Fruit fly (Drosophila melanogaster) whole organism, embryonic: ENCODE data around the gene CG42826.

Source experiments
- Atf3 ChIP-seq: fragments of 200-800 bp; sonication (Bioruptor generic); optimal IDR thresholded peaks from 3 replicates; lab custom pipeline; 2016; ENCODE audit warnings: missing biosample characterization, missing genetic modification characterization
- CG10366 ChIP-seq: fragments of 200-800 bp; sonication (Bioruptor generic); IDR thresholded peaks from 2 replicates; pipeline ENCODE4 v1.3.6; 2022; ENCODE audit warnings: missing biosample characterization, missing genetic modification characterization
- CG10654 ChIP-seq: fragments of 200-800 bp; sonication (Bioruptor generic); optimal IDR thresholded peaks from 2 replicates; lab custom pipeline; 2016; ENCODE audit warnings: missing biosample characterization, missing genetic modification characterization
- CG11504 ChIP-seq: fragments of 200-800 bp; sonication (Bioruptor generic); optimal IDR thresholded peaks from 3 replicates; lab custom pipeline; 2019; ENCODE audit warnings: missing biosample characterization, mild to moderate bottlenecking, missing genetic modification characterization, moderate library complexity
- CG1233 ChIP-seq: fragments of 200-800 bp; sonication (Bioruptor generic); optimal IDR thresholded peaks from 4 replicates; lab custom pipeline; 2018; ENCODE audit warnings: missing biosample characterization, mild to moderate bottlenecking, missing genetic modification characterization
- CG13894 ChIP-seq: fragments of 200-800 bp; sonication (Bioruptor generic); optimal IDR thresholded peaks from 3 replicates; lab custom pipeline; 2018; ENCODE audit warnings: missing biosample characterization, mild to moderate bottlenecking, missing genetic modification characterization, moderate library complexity
- CG15514 ChIP-seq: fragments of 200-800 bp; sonication (Bioruptor generic); optimal IDR thresholded peaks from 3 replicates; lab custom pipeline; 2017; ENCODE audit warnings: missing biosample characterization, missing genetic modification characterization, mild to moderate bottlenecking, moderate library complexity, missing genetic modification reagents
- CG18619 ChIP-seq: fragments of 200-800 bp; sonication (Bioruptor generic); optimal IDR thresholded peaks from 3 replicates; lab custom pipeline; 2017; ENCODE audit warnings: missing biosample characterization, mild to moderate bottlenecking, missing genetic modification characterization
- CG2678 ChIP-seq: fragments of 200-800 bp; sonication (Bioruptor generic); optimal IDR thresholded peaks from 3 replicates; lab custom pipeline; 2019; ENCODE audit warnings: missing biosample characterization, mild to moderate bottlenecking, missing genetic modification characterization, moderate library complexity
- CG31224 ChIP-seq: fragments of 200-800 bp; sonication (Bioruptor generic); IDR thresholded peaks from 2 replicates; pipeline ENCODE4 v1.3.6; 2022; ENCODE audit warnings: missing biosample characterization, missing genetic modification characterization
- CG31441 ChIP-seq: fragments of 200-800 bp; sonication (Bioruptor generic); IDR thresholded peaks from 2 replicates; pipeline ENCODE4 v1.3.6; 2022; ENCODE audit warnings: missing biosample characterization, missing genetic modification characterization
- CG3281 ChIP-seq: fragments of 200-800 bp; sonication (Bioruptor generic); optimal IDR thresholded peaks from 3 replicates; lab custom pipeline; 2017; ENCODE audit warnings: missing biosample characterization, mild to moderate bottlenecking, missing genetic modification characterization
- CG3407 ChIP-seq: fragments of 200-800 bp; sonication (Bioruptor generic); optimal IDR thresholded peaks from 2 replicates; lab custom pipeline; 2018; ENCODE audit warnings: missing biosample characterization, mild to moderate bottlenecking, missing genetic modification characterization
- CG3995 ChIP-seq: fragments of 200-800 bp; sonication (Bioruptor generic); optimal IDR thresholded peaks from 3 replicates; lab custom pipeline; 2016; ENCODE audit warnings: missing biosample characterization, missing genetic modification characterization
- CG4424 ChIP-seq: fragments of 200-800 bp; sonication (Bioruptor generic); optimal IDR thresholded peaks from 3 replicates; lab custom pipeline; 2016; ENCODE audit warnings: missing biosample characterization, missing genetic modification characterization
- CG4617 ChIP-seq: fragments of 200-800 bp; sonication (Bioruptor generic); optimal IDR thresholded peaks from 3 replicates; lab custom pipeline; 2016; ENCODE audit warnings: missing biosample characterization, missing genetic modification characterization, borderline replicate concordance
- CG6765 ChIP-seq: fragments of 200-800 bp; sonication (Bioruptor generic); optimal IDR thresholded peaks from 3 replicates; lab custom pipeline; 2017; ENCODE audit warnings: missing biosample characterization, mild to moderate bottlenecking, missing genetic modification characterization
- CG7271 ChIP-seq: fragments of 200-800 bp; sonication (Bioruptor generic); optimal IDR thresholded peaks from 2 replicates; lab custom pipeline; 2018; ENCODE audit warnings: missing biosample characterization, mild to moderate bottlenecking, missing genetic modification characterization, moderate library complexity
- CG7839 ChIP-seq: fragments of 200-800 bp; sonication (Bioruptor generic); optimal IDR thresholded peaks from 3 replicates; lab custom pipeline; 2018; ENCODE audit warnings: missing biosample characterization, mild to moderate bottlenecking, missing genetic modification characterization, moderate library complexity
- CG8290 ChIP-seq, 3 experiments: fragments of 200-800 bp; sonication (Bioruptor generic); optimal IDR thresholded peaks; 2 replicates each; lab custom pipeline; 2016 to 2019; ENCODE audit warnings: missing biosample characterization in 3 of 3, missing genetic modification characterization in 3 of 3, mild to moderate bottlenecking in 2 of 3, moderate library complexity in 1 of 3
- D19B ChIP-seq: fragments of 200-800 bp; sonication (Bioruptor generic); optimal IDR thresholded peaks from 2 replicates; lab custom pipeline; 2017; ENCODE audit warnings: missing biosample characterization, mild to moderate bottlenecking, missing genetic modification characterization
- GATAe ChIP-seq: fragments of 200-800 bp; sonication (Bioruptor generic); conservative IDR thresholded peaks from 2 replicates; pipeline ENCODE4 v1.3.6; 2022; ENCODE audit warnings: missing biosample characterization, missing genetic modification characterization
- Hey ChIP-seq: fragments of 200-800 bp; sonication (Bioruptor generic); optimal IDR thresholded peaks from 3 replicates; lab custom pipeline; 2018; ENCODE audit warnings: missing biosample characterization, mild to moderate bottlenecking, missing genetic modification characterization
- Hmr ChIP-seq: fragments of 200-800 bp; sonication (Bioruptor generic); optimal IDR thresholded peaks from 3 replicates; lab custom pipeline; 2017; ENCODE audit warnings: mild to moderate bottlenecking, missing biosample characterization, missing genetic modification reagents, missing genetic modification characterization
- Hr51 ChIP-seq, 2 experiments: fragments of 200-800 bp; sonication (Bioruptor generic); optimal IDR thresholded peaks; 2 replicates in 1 of 2; 3 replicates in 1 of 2; lab custom pipeline; 2016 to 2018; ENCODE audit warnings: missing biosample characterization in 2 of 2, missing genetic modification characterization in 2 of 2, mild to moderate bottlenecking in 1 of 2, moderate library complexity in 1 of 2
- Pdp1 ChIP-seq, 2 experiments: fragments of 200-800 bp; sonication (Bioruptor generic); optimal IDR thresholded peaks; 3 replicates each; lab custom pipeline; 2016; ENCODE audit warnings: missing biosample characterization in 2 of 2, missing genetic modification characterization in 2 of 2, mild to moderate bottlenecking in 1 of 2, moderate library complexity in 1 of 2
- Rx ChIP-seq: fragments of 200-800 bp; sonication (Bioruptor generic); IDR thresholded peaks from 2 replicates; pipeline ENCODE4 v1.3.6; 2022; ENCODE audit warnings: missing biosample characterization, missing genetic modification characterization
- chinmo ChIP-seq: fragments of 200-800 bp; sonication (Bioruptor generic); IDR thresholded peaks from 4 replicates; pipeline ENCODE4 v1.3.6; 2022; ENCODE audit warnings: missing biosample characterization, missing genetic modification characterization; ENCODE audit not compliant: partially characterized antibody
- exex ChIP-seq: fragments of 200-800 bp; sonication (Bioruptor generic); optimal IDR thresholded peaks from 4 replicates; lab custom pipeline; 2018; ENCODE audit warnings: missing biosample characterization, mild to moderate bottlenecking, missing genetic modification characterization, moderate library complexity
- fd3F ChIP-seq: fragments of 200-800 bp; sonication (Bioruptor generic); optimal IDR thresholded peaks from 2 replicates; lab custom pipeline; 2018; ENCODE audit warnings: missing biosample characterization, mild to moderate bottlenecking, missing genetic modification characterization, moderate library complexity
- fd64A ChIP-seq: fragments of 200-800 bp; sonication (Bioruptor generic); optimal IDR thresholded peaks from 3 replicates; lab custom pipeline; 2018; ENCODE audit warnings: missing biosample characterization, mild to moderate bottlenecking, missing genetic modification characterization
- ftz-f1 ChIP-seq: fragments of 200-800 bp; sonication (Bioruptor generic); optimal IDR thresholded peaks from 2 replicates; lab custom pipeline; 2016; ENCODE audit warnings: missing biosample characterization, missing genetic modification characterization
- gem ChIP-seq: fragments of 200-800 bp; sonication (Bioruptor generic); optimal IDR thresholded peaks from 2 replicates; lab custom pipeline; 2019; ENCODE audit warnings: missing biosample characterization, mild to moderate bottlenecking, missing genetic modification characterization, moderate library complexity
- grau ChIP-seq: fragments of 200-800 bp; optimal IDR thresholded peaks from 3 replicates; lab custom pipeline; 2019; ENCODE audit warnings: missing biosample characterization, mild to moderate bottlenecking, missing genetic modification characterization, moderate library complexity
- gt ChIP-seq: fragments of 200-800 bp; sonication (Bioruptor generic); IDR thresholded peaks from 2 replicates; pipeline ENCODE4 v1.3.6; 2022; ENCODE audit warnings: missing biosample characterization, missing genetic modification characterization
- lab ChIP-seq: fragments of 200-800 bp; sonication (Bioruptor generic); optimal IDR thresholded peaks from 3 replicates; lab custom pipeline; 2017; ENCODE audit warnings: missing biosample characterization, missing genetic modification characterization, mild to moderate bottlenecking, moderate library complexity, missing genetic modification reagents
- mirr ChIP-seq: fragments of 200-800 bp; sonication (Bioruptor generic); optimal IDR thresholded peaks from 3 replicates; lab custom pipeline; 2018; ENCODE audit warnings: missing biosample characterization, mild to moderate bottlenecking, missing genetic modification characterization
- onecut ChIP-seq: fragments of 200-800 bp; sonication (Bioruptor generic); IDR thresholded peaks from 2 replicates; pipeline ENCODE4 v1.3.6; 2022; ENCODE audit warnings: missing biosample characterization, missing genetic modification characterization
- pzg ChIP-seq: fragments of 200-800 bp; sonication (Bioruptor generic); optimal IDR thresholded peaks from 3 replicates; lab custom pipeline; 2018; ENCODE audit warnings: missing biosample characterization, mild to moderate bottlenecking, missing genetic modification characterization, moderate library complexity
- repo ChIP-seq: fragments of 200-800 bp; sonication (Bioruptor generic); optimal IDR thresholded peaks from 2 replicates; lab custom pipeline; 2016; ENCODE audit warnings: missing biosample characterization, missing genetic modification characterization
- rib ChIP-seq: fragments of 200-800 bp; sonication (Bioruptor generic); IDR thresholded peaks from 2 replicates; pipeline ENCODE4 v1.3.6; 2022; ENCODE audit warnings: missing biosample characterization, missing genetic modification characterization
- sens-2 ChIP-seq: fragments of 200-800 bp; sonication (Bioruptor generic); IDR thresholded peaks from 2 replicates; pipeline ENCODE4 v1.3.6; 2022; ENCODE audit warnings: missing biosample characterization, missing genetic modification characterization
- sug ChIP-seq: fragments of 200-800 bp; optimal IDR thresholded peaks from 2 replicates; lab custom pipeline; 2019; ENCODE audit warnings: missing biosample characterization, mild to moderate bottlenecking, missing genetic modification characterization, moderate library complexity
- yki ChIP-seq: fragments of >200 bp; optimal IDR thresholded peaks from 3 replicates; lab custom pipeline; 2018

CG42826 gene

dm6 chr3L:10092278-10092903 lies 8.3 kb downstream of the CG42826 start, which contains the start of gene CG32053 (continued):
- no peak for TF ChIP-seq CG31224
- no peak for TF ChIP-seq CG3995 (GFP tag; lab: Kevin White, UChicago)
- TF ChIP-seq Pdp1 (GFP tag; optimal IDR thresholded peaks at IDR 0.05; lab: Kevin White, UChicago): no peak
- no peak for TF ChIP-seq fd3F (GFP tag; lab: Kevin White, UChicago)
- no peak for TF ChIP-seq CG4617 (GFP tag; lab: Kevin White, UChicago)
- no peak for TF ChIP-seq CG1233 (GFP tag; lab: Kevin White, UChicago)
- TF ChIP-seq onecut (GFP tag; lab: Robert Waterston, UW): no peak
- no peak for TF ChIP-seq CG18619 (GFP tag; lab: Kevin White, UChicago)
- TF ChIP-seq rib (GFP tag; lab: Robert Waterston, UW): no peak
- TF ChIP-seq CG7271 (tag; lab: Kevin White, UChicago): no peak
- no peak for TF ChIP-seq Hey (tag; lab: Kevin White, UChicago)
- no peak for TF ChIP-seq repo (GFP tag; lab: Kevin White, UChicago)
- no peak for TF ChIP-seq Atf3 (GFP tag; lab: Kevin White, UChicago)
- no peak for TF ChIP-seq CG3407 (GFP tag; lab: Kevin White, UChicago)
- TF ChIP-seq CG10366 (GFP tag; lab: Robert Waterston, UW): no peak
- no peak for TF ChIP-seq Rx (GFP tag; lab: Robert Waterston, UW)
- TF ChIP-seq CG6765 (GFP tag; lab: Kevin White, UChicago): no peak
- TF ChIP-seq yki: no peak
- TF ChIP-seq sens-2 (GFP tag; lab: Robert Waterston, UW): 0 out of 2 replicates have a peak, but pooled peaks have one; percentile 38
- TF ChIP-seq D19B: no peak

- TF ChIP-seq lab (peak; percentile 27), CG7839 (tag; lab: Kevin White, UChicago) (peak; percentile 18), gem (peak; percentile 30), CG31441 (GFP tag; lab: Robert Waterston, UW) (0 out of 2 replicates have a peak, but pooled peaks have one; percentile 13), CG4424 (GFP tag; lab: Kevin White, UChicago) (no peak), grau (tag; lab: Kevin White, UChicago) (peak; percentile 19), chinmo (GFP tag; lab: Robert Waterston, UW) (peak; percentile 26; the same call in 1 of the 4 replicates), GATAe (GFP tag; lab: Robert Waterston, UW) (peak; percentile 17; the same call in 1 of the 2 replicates), CG8290 (GFP tag; optimal IDR thresholded peaks at IDR 0.05; lab: Kevin White, UChicago) (no peak), CG8290 (tag; optimal IDR thresholded peaks at IDR 0.05; lab: Kevin White, UChicago) (peak in 1 of 2 experiments; percentile 1), sug (tag; lab: Kevin White, UChicago) (peak; percentile 71), CG10654 (GFP tag; lab: Kevin White, UChicago) (no peak), ftz-f1 (no peak), CG11504 (tag; lab: Kevin White, UChicago) (peak; percentile 13), mirr (GFP tag; lab: Kevin White, UChicago) (peak; percentile 75), CG3281 (GFP tag; lab: Kevin White, UChicago) (peak; percentile 5), Hr51 (GFP tag; optimal IDR thresholded peaks at IDR 0.05; lab: Kevin White, UChicago) (peak in 1 of 2 experiments; percentile 31), exex (peak; percentile 96), CG2678 (tag; lab: Kevin White, UChicago) (peak; percentile 47), CG13894 (no peak), CG15514 (GFP tag; lab: Kevin White, UChicago) (peak; percentile 94), pzg (GFP tag; lab: Kevin White, UChicago) (no peak), fd64A (GFP tag; lab: Kevin White, UChicago) (no peak), Hmr (GFP tag; lab: Kevin White, UChicago) (peak; percentile 20), gt (GFP tag; lab: Robert Waterston, UW) (no peak)
Observed at dm6 chr3L:10089350-10090266, 11.1 kb downstream of the CG42826 start, which contains the start of gene CG14160. CG14160 (minus strand) TSS chr3L:10089400.
